Worm (Caenorhabditis elegans) whole organism, L4/young adult: ENCODE data around the gene F26D11.2.

Source experiments
- W03F9.2 ChIP-seq: fragments of 150-350 bp; optimal IDR thresholded peaks from 2 replicates; lab custom pipeline; 2014; ENCODE audit warnings: missing biosample characterization, missing genetic modification characterization
- dao-5 ChIP-seq: sonication (generic microtip); optimal IDR thresholded peaks from 2 replicates; lab custom pipeline; 2016; ENCODE audit warnings: missing genotype, missing genetic modification characterization, moderate library complexity, missing compliant biosample characterization
- him-1 ChIP-seq: sonication (generic microtip); optimal IDR thresholded peaks from 2 replicates; lab custom pipeline; 2016; ENCODE audit warnings: missing genotype, missing genetic modification reagents, missing genetic modification characterization, missing compliant biosample characterization

Gene F26D11.2

ce11 chrV:8007460-8008292, 48.6 kb downstream of the F26D11.2 start, which contains the start of gene Y97E10AR.3:
Y97E10AR.3 (minus strand) TSS chrV:8007510.
- TF ChIP-seq dao-5 (tag; lab: Kevin White, UChicago) (no peak), W03F9.2 (tag; lab: Kevin White, UChicago) (no peak)

- TF ChIP-seq dao-5 (tag; lab: Kevin White, UChicago) = no peak
- no peak for TF ChIP-seq him-1 (tag; lab: Kevin White, UChicago)
- TF ChIP-seq W03F9.2 (tag; lab: Kevin White, UChicago) = no peak
These were observed 51.0 kb downstream of the F26D11.2 start, which contains the start of gene Y97E10AR.4 for ce11 chrV:8010103-8010502. Y97E10AR.4 (minus strand) TSS chrV:8010233.
